Worm (Caenorhabditis elegans): ENCODE data around the gene ZK809.9.

- TF ChIP-seq T23F11.4 (GFP tag; optimal IDR thresholded peaks at IDR 0.05): no peak
- no peak for TF ChIP-seq unc-55 (GFP tag; optimal IDR thresholded peaks at IDR 0.05)
- no peak for TF ChIP-seq tbx-7 (tag; optimal IDR thresholded peaks at IDR 0.05)
- no peak for TF ChIP-seq fkh-10 (GFP tag; optimal IDR thresholded peaks at IDR 0.05)
- no peak for TF ChIP-seq unc-42 (tag; optimal IDR thresholded peaks at IDR 0.05)
- TF ChIP-seq elt-2 (tag; optimal IDR thresholded peaks at IDR 0.05): no peak
- no peak for TF ChIP-seq ceh-18 (tag; optimal IDR thresholded peaks at IDR 0.05)
- no peak for TF ChIP-seq lin-11 (tag; optimal IDR thresholded peaks at IDR 0.05)
- no peak for TF ChIP-seq pag-3 (tag; optimal IDR thresholded peaks at IDR 0.05; ENCODE audit: borderline replicate concordance)
- TF ChIP-seq nhr-11 (tag; optimal IDR thresholded peaks at IDR 0.05): no peak
- TF ChIP-seq ztf-16 (tag; optimal IDR thresholded peaks at IDR 0.05): no peak
- no peak for TF ChIP-seq madf-2 (tag; optimal IDR thresholded peaks at IDR 0.05)
- TF ChIP-seq elt-4 (tag; optimal IDR thresholded peaks at IDR 0.05): no peak
- TF ChIP-seq lim-6 (tag; optimal IDR thresholded peaks at IDR 0.05): no peak
These were observed 41.3 kb upstream of the ZK809.9 start for ce11 chrIV:11623759-11624287.

Data from whole organism, late embryonic.